Worm (Caenorhabditis elegans): ENCODE results near the gene nrps-1.
A peak's percentile ranks its signal among the peaks of the same experiment; 100 is the strongest.

nrps-1 gene

ce11 chrIII:11579380-11579779 lies 44.9 kb downstream of the nrps-1 start:
- 0 out of 2 replicates have a peak, but pooled peaks have one; percentile 19 for TF ChIP-seq dmd-9 (GFP tag; IDR thresholded peaks at IDR 0.05)
- TF ChIP-seq daf-8 (GFP tag; IDR thresholded peaks at IDR 0.05), result no peak
- peak; percentile 73 for TF ChIP-seq set-16 (GFP tag; IDR thresholded peaks at IDR 0.05)
- TF ChIP-seq egl-43 (GFP tag; IDR thresholded peaks at IDR 0.05), result peak; percentile 53; the same call in 1 of the 2 replicates
- TF ChIP-seq hlh-30 (tag; optimal IDR thresholded peaks at IDR 0.05; ENCODE audit: insufficient read depth), result no peak

DNA sequence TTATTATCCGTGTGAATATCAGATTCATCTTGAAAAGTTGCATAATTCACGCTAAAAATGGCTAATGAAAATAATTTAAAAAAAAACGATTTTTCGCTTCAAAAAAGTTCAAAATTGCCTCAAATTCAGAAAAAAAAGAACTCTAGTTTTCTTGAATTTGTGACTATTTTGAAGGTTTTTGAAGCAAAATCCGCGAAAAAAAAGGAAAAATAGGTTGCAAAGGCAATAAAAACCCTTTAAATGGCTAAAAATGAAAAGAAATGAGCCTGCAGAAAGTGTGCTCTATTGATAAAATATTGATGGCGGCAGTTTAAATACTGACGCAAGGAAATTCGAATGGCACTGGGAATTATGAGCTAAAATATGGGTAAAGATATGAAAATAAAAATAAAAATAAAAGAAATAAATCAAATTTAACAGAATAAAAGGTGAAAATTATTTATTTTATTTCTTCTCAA lies 46.0 kb downstream of the nrps-1 start, which contains the start of gene Y66D12A.7:
Gene Y66D12A.7 (minus strand): TSS at position 51 of the 458 bp plus-strand sequence.
- TF ChIP-seq ztf-7 (tag; optimal IDR thresholded peaks at IDR 0.05) (no peak), ZK546.5 (tag; optimal IDR thresholded peaks at IDR 0.05) (no peak), lim-7 (GFP tag; IDR thresholded peaks at IDR 0.05) (no peak), lsy-2 (tag; optimal IDR thresholded peaks at IDR 0.05) (peak in 1 of 2 experiments; percentile 48), set-16 (GFP tag; IDR thresholded peaks at IDR 0.05) (no peak), nhr-102 (tag; optimal IDR thresholded peaks at IDR 0.05) (no peak), ceh-62 (tag; optimal IDR thresholded peaks at IDR 0.05) (no peak), ceh-44 (GFP tag; IDR thresholded peaks at IDR 0.05) (no peak), spr-3 (GFP tag; optimal IDR thresholded peaks at IDR 0.05) (no peak), F10B5.3 (tag; optimal IDR thresholded peaks at IDR 0.05) (no peak), ceh-32 (tag; optimal IDR thresholded peaks at IDR 0.05; ENCODE audit: poor library complexity) (no peak), lin-1 (GFP tag; IDR thresholded peaks at IDR 0.05) (no peak), nhr-237 (tag; optimal IDR thresholded peaks at IDR 0.05) (no peak), zfp-3 (GFP tag; conservative IDR thresholded peaks at IDR 0.05) (no peak), D1046.2 (GFP tag; IDR thresholded peaks at IDR 0.05) (no peak), mdl-1 (tag; optimal IDR thresholded peaks at IDR 0.05) (no peak), R02D3.7 (tag; optimal IDR thresholded peaks at IDR 0.05) (no peak), attf-4 (tag; optimal IDR thresholded peaks at IDR 0.05) (no peak), zfp-2 (tag; optimal IDR thresholded peaks at IDR 0.05) (no peak), madf-9 (GFP tag; conservative IDR thresholded peaks at IDR 0.05) (no peak), lin-38 (GFP tag; IDR thresholded peaks at IDR 0.05) (peak; percentile 78), daf-19 (GFP tag; conservative IDR thresholded peaks at IDR 0.05) (no peak), dpl-1 (GFP tag; optimal IDR thresholded peaks at IDR 0.05) (peak; percentile 79), rbr-2 (tag; optimal IDR thresholded peaks at IDR 0.05) (no peak), lin-29 (GFP tag; IDR thresholded peaks at IDR 0.05) (no peak), mes-2 (tag; optimal IDR thresholded peaks at IDR 0.05; ENCODE audit: poor library complexity, severe bottlenecking) (peak; percentile 50), unc-130 (GFP tag; optimal IDR thresholded peaks at IDR 0.05) (no peak), cey-2 (tag; optimal IDR thresholded peaks at IDR 0.05; ENCODE audit: borderline replicate concordance, insufficient read depth) (no peak)

- TF ChIP-seq dve-1 (tag; optimal IDR thresholded peaks at IDR 0.05; ENCODE audit: insufficient read depth) (no peak), unc-130 (GFP tag; optimal IDR thresholded peaks at IDR 0.05) (peak; percentile 16), F49E8.2 (tag; optimal IDR thresholded peaks at IDR 0.05; ENCODE audit: borderline replicate concordance) (peak; percentile 10), lin-1 (GFP tag; IDR thresholded peaks at IDR 0.05) (no peak), lin-38 (GFP tag; IDR thresholded peaks at IDR 0.05) (peak; percentile 57), hlh-30 (tag; optimal IDR thresholded peaks at IDR 0.05; ENCODE audit: insufficient read depth) (no peak), snpc-1.2 (GFP tag; IDR thresholded peaks at IDR 0.05) (peak; percentile 49; the same call in 1 of the 2 replicates), saeg-2 (GFP tag; IDR thresholded peaks at IDR 0.05) (no peak), mdl-1 (tag; optimal IDR thresholded peaks at IDR 0.05) (no peak), fos-1 (tag; optimal IDR thresholded peaks at IDR 0.05) (no peak)
Measured at ce11 chrIII:11581372-11581771, 46.9 kb downstream of the nrps-1 start, which contains the start of the genes Y66D12A.6 and ceh-92. Gene Y66D12A.6 (minus strand): TSS chrIII:11581402. Gene ceh-92 (plus strand): TSS chrIII:11581600.
